Fruit fly (Drosophila melanogaster): ENCODE measurements around the gene CG18599.
A peak's percentile ranks its signal among the peaks of the same experiment; 100 is the strongest.

The CG18599 gene

dm6 chr3R:18223434-18223833 lies 44.2 kb upstream of the CG18599 start, which contains the start of the genes mTerf5 and Non3 (continued):
- TF ChIP-seq corto (GFP tag; optimal IDR thresholded peaks at IDR 0.05) (no peak), Med (GFP tag) (peak; percentile 70), ash1 (GFP tag; optimal IDR thresholded peaks at IDR 0.05) (no peak), az2 (GFP tag; optimal IDR thresholded peaks at IDR 0.05) (peak; percentile 49), Xbp1 (GFP tag; optimal IDR thresholded peaks at IDR 0.05) (peak; percentile 75), al (GFP tag; IDR thresholded peaks at IDR 0.05) (0 out of 2 replicates have a peak, but pooled peaks have one; percentile 22), Dref (GFP tag; IDR thresholded peaks at IDR 0.05) (peak; percentile 77), CG4404 (GFP tag; IDR thresholded peaks at IDR 0.05) (peak; percentile 34; the same call in 1 of the 2 replicates), Drgx (GFP tag; IDR thresholded peaks at IDR 0.05) (0 out of 2 replicates have a peak, but pooled peaks have one; percentile 24), CG32772 (GFP tag; IDR thresholded peaks at IDR 0.05) (0 out of 2 replicates have a peak, but pooled peaks have one; percentile 15), Hr51 (GFP tag; optimal IDR thresholded peaks at IDR 0.05) (peak in 1 of 2 experiments; percentile 46), NC2β (GFP tag; optimal IDR thresholded peaks at IDR 0.05) (no peak), CG9609 (GFP tag; optimal IDR thresholded peaks at IDR 0.05) (no peak), TFAM (GFP tag; optimal IDR thresholded peaks at IDR 0.05) (no peak), fd96Cb (tag; optimal IDR thresholded peaks at IDR 0.05) (peak; percentile 40), trem (tag; optimal IDR thresholded peaks at IDR 0.05) (peak; percentile 95), Nf-YC (tag; optimal IDR thresholded peaks at IDR 0.05) (peak; percentile 65), Mrtf (GFP tag; IDR thresholded peaks at IDR 0.05) (no peak), Bgb (GFP tag; IDR thresholded peaks at IDR 0.05; ENCODE audit: partially characterized antibody) (peak; percentile 85), NfI (GFP tag; optimal IDR thresholded peaks at IDR 0.05) (peak; percentile 69), CG14710 (tag; optimal IDR thresholded peaks at IDR 0.05) (peak; percentile 78), CG1024 (GFP tag; IDR thresholded peaks at IDR 0.05) (no peak), CG7928 (GFP tag; optimal IDR thresholded peaks at IDR 0.05) (no peak), CG15514 (GFP tag; optimal IDR thresholded peaks at IDR 0.05) (peak; percentile 62), Aef1 (GFP tag; IDR thresholded peaks at IDR 0.05) (no peak), zf30C (GFP tag; optimal IDR thresholded peaks at IDR 0.05) (peak; percentile 7), CG13775 (GFP tag; optimal IDR thresholded peaks at IDR 0.05) (peak; percentile 83), CG8089 (GFP tag; optimal IDR thresholded peaks at IDR 0.05) (no peak), lbe (GFP tag; optimal IDR thresholded peaks at IDR 0.05) (peak; percentile 51), da (GFP tag; optimal IDR thresholded peaks at IDR 0.05) (no peak), CG14667 (GFP tag; IDR thresholded peaks at IDR 0.05) (no peak), peb (GFP tag; IDR thresholded peaks at IDR 0.05) (peak; percentile 17; the same call in 1 of the 2 replicates), CG13424 (tag; optimal IDR thresholded peaks at IDR 0.05) (peak; percentile 75), CG15601 (tag; optimal IDR thresholded peaks at IDR 0.05) (peak; percentile 54), CG2889 (GFP tag; IDR thresholded peaks at IDR 0.05) (no peak), CG8765 (GFP tag; IDR thresholded peaks at IDR 0.05) (peak; percentile 31; the same call in 1 of the 2 replicates), fu2 (GFP tag; optimal IDR thresholded peaks at IDR 0.05) (no peak), CG18476 (GFP tag; optimal IDR thresholded peaks at IDR 0.05) (peak; percentile 10), usp (GFP tag; optimal IDR thresholded peaks at IDR 0.05) (no peak), Opbp (GFP tag; IDR thresholded peaks at IDR 0.05; ENCODE audit: partially characterized antibody) (peak; percentile 82), dimm (GFP tag; IDR thresholded peaks at IDR 0.05) (no peak), chn (GFP tag; optimal IDR thresholded peaks at IDR 0.05) (no peak), CG16779 (GFP tag; IDR thresholded peaks at IDR 0.05) (no peak), Sry-β (GFP tag; optimal IDR thresholded peaks at IDR 0.05) (peak; percentile 6), Lhr (GFP tag; optimal IDR thresholded peaks at IDR 0.05) (peak; percentile 15), gcm (GFP tag; optimal IDR thresholded peaks at IDR 0.05) (peak; percentile 73), CG9797 (GFP tag; optimal IDR thresholded peaks at IDR 0.05) (peak; percentile 15), eve (GFP tag; optimal IDR thresholded peaks at IDR 0.05) (no peak), bbx (GFP tag; IDR thresholded peaks at IDR 0.05; ENCODE audit: partially characterized antibody) (peak; percentile 72; the same call in 1 of the 2 replicates), Side (GFP tag; optimal IDR thresholded peaks at IDR 0.05) (no peak), kay (GFP tag; optimal IDR thresholded peaks at IDR 0.05) (no peak)

All from whole organism, embryonic.